Worm (Caenorhabditis elegans): Measurements from ENCODE around the gene tag-266.

- TF ChIP-seq hif-1 (tag; optimal IDR thresholded peaks at IDR 0.05) (no peak), mdl-1 (tag; optimal IDR thresholded peaks at IDR 0.05) (no peak), R02D3.7 (tag; optimal IDR thresholded peaks at IDR 0.05) (no peak), lsy-2 (tag; optimal IDR thresholded peaks at IDR 0.05) (no peak), snpc-4 (tag; optimal IDR thresholded peaks at IDR 0.05) (no peak), nhr-237 (tag; optimal IDR thresholded peaks at IDR 0.05) (no peak), tra-1 (GFP tag; IDR thresholded peaks at IDR 0.05) (no peak), nhr-76 (tag; optimal IDR thresholded peaks at IDR 0.05) (no peak), fkh-10 (GFP tag; optimal IDR thresholded peaks at IDR 0.05) (no peak)
Observed at ce11 chrIII:649935-650334, 9.9 kb upstream of the tag-266 start.

Data from whole organism, L4 larva.